Worm (Caenorhabditis elegans) whole organism, dauer: ENCODE measurements around the gene szy-2.

Experiments
- unc-62 ChIP-seq: sonication (generic microtip); optimal IDR thresholded peaks from 2 replicates; lab custom pipeline; 2017; ENCODE audit warnings: missing biosample characterization, missing genetic modification reagents, missing genetic modification characterization

szy-2 gene

DNA sequence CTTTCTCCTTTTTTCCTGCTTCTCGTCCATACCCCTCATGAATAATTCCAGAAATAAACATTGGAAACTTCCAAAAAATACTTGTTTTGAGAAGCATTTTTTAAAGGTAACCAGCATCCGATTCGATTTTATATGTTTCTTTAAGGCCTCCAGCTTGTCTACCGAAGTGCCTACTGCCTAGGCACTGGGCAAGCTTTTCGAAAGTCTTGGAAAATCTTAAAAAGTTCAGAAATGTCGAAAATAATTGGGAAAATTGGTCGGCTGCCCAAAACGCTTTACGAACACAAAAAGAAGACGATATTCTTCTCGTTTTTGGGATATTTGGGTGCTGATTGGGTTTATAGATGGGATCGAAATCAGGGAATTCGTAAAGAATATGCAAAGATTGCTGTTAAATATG is 49.4 kb downstream of the szy-2 start, which contains the start of gene F52C9.3:
TSS of gene F52C9.3 (plus strand) at position 225 of the 400 bp plus-strand sequence.
- no peak for TF ChIP-seq unc-62
